Fruit fly (Drosophila melanogaster): Measurements from ENCODE around the gene CG14258.

dm6 chr3R:27065136-27065535 lies 27.8 kb upstream of the CG14258 start, which contains the start of gene CG43935:
- TF ChIP-seq CG9139 (GFP tag; optimal IDR thresholded peaks at IDR 0.05) (no peak), CG10669 (GFP tag; optimal IDR thresholded peaks at IDR 0.05) (no peak), Hr39 (GFP tag; optimal IDR thresholded peaks at IDR 0.05) (no peak)
